Fruit fly (Drosophila melanogaster) whole organism, adult: ENCODE results near the gene CG17929.

Source experiments
- CG11617 ChIP-seq: fragments of 200-800 bp; sonication (Bioruptor generic); optimal IDR thresholded peaks from 2 replicates; lab custom pipeline; 2017; ENCODE audit warnings: mild to moderate bottlenecking, missing biosample characterization, missing genetic modification reagents, missing genetic modification characterization
- CG12768 ChIP-seq: fragments of 200-800 bp; sonication (Bioruptor generic); optimal IDR thresholded peaks from 2 replicates; lab custom pipeline; 2017; ENCODE audit warnings: missing biosample characterization, missing genetic modification characterization, mild to moderate bottlenecking, moderate library complexity, missing genetic modification reagents
- CG14711 ChIP-seq: fragments of 200-800 bp; sonication (Bioruptor generic); optimal IDR thresholded peaks from 2 replicates; lab custom pipeline; 2018; ENCODE audit warnings: missing biosample characterization, mild to moderate bottlenecking, missing genetic modification characterization, moderate library complexity
- CG1620 ChIP-seq: fragments of 200-800 bp; sonication (Bioruptor generic); optimal IDR thresholded peaks from 2 replicates; lab custom pipeline; 2016; ENCODE audit warnings: missing biosample characterization, missing genetic modification characterization
- CG33017 ChIP-seq: fragments of 200-800 bp; sonication (Bioruptor generic); optimal IDR thresholded peaks from 2 replicates; lab custom pipeline; 2018; ENCODE audit warnings: missing biosample characterization, mild to moderate bottlenecking, missing genetic modification characterization, moderate library complexity
- CG5204 ChIP-seq: fragments of 200-800 bp; sonication (Bioruptor generic); optimal IDR thresholded peaks from 2 replicates; lab custom pipeline; 2016; ENCODE audit warnings: missing biosample characterization, missing genetic modification characterization
- CG7045 ChIP-seq: fragments of 200-800 bp; sonication (Bioruptor generic); optimal IDR thresholded peaks from 2 replicates; lab custom pipeline; 2017; ENCODE audit warnings: missing biosample characterization, mild to moderate bottlenecking, missing genetic modification characterization
- CG7101 ChIP-seq: fragments of 200-800 bp; sonication (Bioruptor generic); optimal IDR thresholded peaks from 2 replicates; lab custom pipeline; 2018; ENCODE audit warnings: missing biosample characterization, mild to moderate bottlenecking, missing genetic modification characterization, moderate library complexity
- Clk ChIP-seq: fragments of 200-800 bp; sonication (Bioruptor generic); optimal IDR thresholded peaks from 2 replicates; lab custom pipeline; 2017; ENCODE audit warnings: missing biosample characterization, missing genetic modification characterization
- Crg-1 ChIP-seq: fragments of 200-800 bp; sonication (Bioruptor generic); optimal IDR thresholded peaks from 2 replicates; lab custom pipeline; 2016; ENCODE audit warnings: missing biosample characterization, missing genetic modification characterization
- Hr96 ChIP-seq: fragments of 200-800 bp; sonication (Bioruptor generic); optimal IDR thresholded peaks from 2 replicates; lab custom pipeline; 2016; ENCODE audit warnings: missing biosample characterization, missing genetic modification characterization
- Mnt ChIP-seq: fragments of 200-800 bp; sonication (Bioruptor generic); optimal IDR thresholded peaks from 2 replicates; lab custom pipeline; 2016; ENCODE audit warnings: missing biosample characterization, mild to moderate bottlenecking, missing genetic modification characterization
- bab1 ChIP-seq: fragments of 200-800 bp; sonication (Bioruptor generic); optimal IDR thresholded peaks from 3 replicates; lab custom pipeline; 2019; ENCODE audit warnings: missing biosample characterization, mild to moderate bottlenecking, missing genetic modification characterization, moderate library complexity
- cic ChIP-seq: fragments of 200-800 bp; sonication (Bioruptor generic); optimal IDR thresholded peaks from 2 replicates; lab custom pipeline; 2017; ENCODE audit warnings: missing biosample characterization, mild to moderate bottlenecking, missing genetic modification characterization, moderate library complexity
- cnc ChIP-seq, 2 experiments: fragments of >200 bp; optimal IDR thresholded peaks; 2 replicates each; lab custom pipeline; 2017
- kay ChIP-seq: fragments of 200-800 bp; sonication (Bioruptor generic); peaks from one replicate; lab custom pipeline; 2016; ENCODE audit warnings: missing biosample characterization, missing genetic modification characterization, borderline replicate concordance
- ovo ChIP-seq: fragments of 200-800 bp; sonication (Bioruptor generic); optimal IDR thresholded peaks from 2 replicates; lab custom pipeline; 2016; ENCODE audit warnings: missing biosample characterization, missing genetic modification characterization
- pad ChIP-seq: fragments of 200-800 bp; sonication (Bioruptor generic); optimal IDR thresholded peaks from 3 replicates; lab custom pipeline; 2017; ENCODE audit warnings: missing biosample characterization, missing genetic modification characterization, mild to moderate bottlenecking, moderate library complexity, missing genetic modification reagents
- tj ChIP-seq: fragments of 200-800 bp; sonication (Bioruptor generic); optimal IDR thresholded peaks from 3 replicates; lab custom pipeline; 2017; ENCODE audit warnings: missing biosample characterization, mild to moderate bottlenecking, missing genetic modification characterization, moderate library complexity
- toe ChIP-seq: fragments of 200-800 bp; sonication (Bioruptor generic); optimal IDR thresholded peaks from 2 replicates; lab custom pipeline; 2016; ENCODE audit warnings: missing biosample characterization, missing genetic modification characterization

Gene CG17929

DNA sequence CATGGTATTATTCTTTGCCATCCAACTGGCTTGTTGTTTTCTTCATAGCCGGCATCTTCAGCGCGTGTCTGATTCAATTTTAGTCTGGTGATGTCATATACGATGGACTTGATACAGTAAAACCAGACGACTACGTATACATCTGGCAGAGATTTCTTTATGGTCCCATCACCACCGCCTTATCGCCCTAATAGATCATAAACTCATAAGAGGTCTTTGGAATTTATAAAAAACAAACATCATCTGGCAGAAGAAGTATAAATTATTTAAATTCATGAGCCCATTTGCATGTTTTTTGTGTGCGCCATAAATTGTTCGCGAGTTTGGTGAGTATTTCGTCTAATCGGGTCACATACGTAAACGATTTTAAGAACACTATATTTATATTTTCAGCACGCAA lies 23.0 kb downstream of the CG17929 start:
- TF ChIP-seq cnc (optimal IDR thresholded peaks at IDR 0.05; lab: Kevin White, UChicago) (no peak), pad (no peak), CG11617 (GFP tag; lab: Kevin White, UChicago) (no peak), CG5204 (GFP tag; lab: Kevin White, UChicago) (no peak), Clk (no peak), Hr96 (no peak)

DNA sequence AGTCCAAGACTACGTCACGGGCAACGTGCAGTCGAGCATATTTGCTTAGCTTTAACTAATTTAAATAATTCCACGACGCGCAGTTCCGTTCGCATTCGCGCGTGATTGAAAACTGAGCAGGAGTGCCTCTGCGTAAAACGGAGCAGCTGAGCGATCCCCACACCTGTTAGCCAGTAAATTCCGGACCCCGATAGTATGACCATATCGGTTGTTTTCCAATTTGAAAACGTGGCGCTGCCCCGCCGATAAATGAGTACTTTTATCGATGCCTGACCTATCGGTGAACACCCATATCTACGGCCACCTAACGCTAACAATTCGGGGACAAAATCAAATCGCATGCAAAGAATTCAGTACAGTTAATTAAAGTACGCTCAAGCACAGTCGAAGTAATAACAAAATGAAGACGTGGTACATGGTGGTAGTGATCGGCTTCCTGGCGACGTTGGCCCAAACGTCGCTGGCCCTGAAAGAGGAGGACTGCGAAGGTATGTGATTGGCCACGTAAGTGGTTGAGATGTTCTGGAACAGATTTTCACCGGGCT lies 23.9 kb downstream of the CG17929 start, which contains the start of the genes CG14879 and Manf:
TSS of gene CG14879 (minus strand) at position 116 of the 545 bp plus-strand sequence.
TSS of gene Manf (plus strand) at position 294 of the 545 bp plus-strand sequence.
- TF ChIP-seq tj (GFP tag; lab: Kevin White, UChicago): peak; percentile 65
- TF ChIP-seq CG12768 (GFP tag; lab: Kevin White, UChicago): no peak
- TF ChIP-seq CG33017 (tag; lab: Kevin White, UChicago): no peak
- TF ChIP-seq toe (GFP tag; lab: Kevin White, UChicago): no peak
- TF ChIP-seq CG11617 (GFP tag; lab: Kevin White, UChicago): no peak
- no peak for TF ChIP-seq Hr96
- no peak for TF ChIP-seq CG7045 (GFP tag; lab: Kevin White, UChicago)
- TF ChIP-seq bab1: peak; percentile 65
- TF ChIP-seq cnc (optimal IDR thresholded peaks at IDR 0.05; lab: Kevin White, UChicago): no peak
- no peak for TF ChIP-seq Clk
- TF ChIP-seq Crg-1 (GFP tag; lab: Kevin White, UChicago): no peak
- TF ChIP-seq pad: peak; percentile 13
- peak; percentile 63 for TF ChIP-seq Mnt (GFP tag; lab: Kevin White, UChicago)
- TF ChIP-seq CG5204 (GFP tag; lab: Kevin White, UChicago): no peak
- peak; percentile 19 for TF ChIP-seq CG7101 (tag; lab: Kevin White, UChicago)
- TF ChIP-seq cic (GFP tag; lab: Kevin White, UChicago): peak; percentile 43

DNA sequence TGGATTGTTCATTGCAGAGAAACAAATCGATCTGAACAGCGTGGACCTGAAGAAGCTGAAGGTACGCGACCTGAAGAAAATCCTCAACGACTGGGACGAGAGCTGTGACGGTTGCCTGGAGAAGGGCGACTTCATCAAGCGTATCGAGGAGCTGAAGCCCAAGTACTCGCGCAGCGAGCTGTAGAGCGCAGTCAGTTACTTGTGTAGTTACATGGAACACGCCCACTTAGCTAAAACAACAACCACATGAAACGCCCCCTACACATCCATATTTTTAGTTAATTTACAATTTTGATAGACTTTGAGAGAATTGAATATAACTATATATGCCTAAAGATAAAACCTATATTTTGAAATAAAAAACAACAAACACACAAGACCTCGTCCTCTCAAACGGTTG lies 25.1 kb downstream of the CG17929 start:
- no peak for TF ChIP-seq bab1
- no peak for TF ChIP-seq toe (GFP tag; lab: Kevin White, UChicago)
- no peak for TF ChIP-seq cnc (optimal IDR thresholded peaks at IDR 0.05; lab: Kevin White, UChicago)
- TF ChIP-seq Crg-1 (GFP tag; lab: Kevin White, UChicago): no peak
- no peak for TF ChIP-seq Hr96
- no peak for TF ChIP-seq CG11617 (GFP tag; lab: Kevin White, UChicago)
- TF ChIP-seq CG14711 (tag; lab: Kevin White, UChicago): no peak
- no peak for TF ChIP-seq Mnt (GFP tag; lab: Kevin White, UChicago)
- TF ChIP-seq tj (GFP tag; lab: Kevin White, UChicago): no peak
- no peak for TF ChIP-seq ovo
- no peak for TF ChIP-seq CG5204 (GFP tag; lab: Kevin White, UChicago)
- TF ChIP-seq CG7101 (tag; lab: Kevin White, UChicago): no peak
- no peak for TF ChIP-seq Clk
- TF ChIP-seq kay (GFP tag; lab: Kevin White, UChicago): no peak
- no peak for TF ChIP-seq pad
- TF ChIP-seq CG12768 (GFP tag; lab: Kevin White, UChicago): no peak
- no peak for TF ChIP-seq CG1620 (GFP tag; lab: Kevin White, UChicago)
- TF ChIP-seq CG7045 (GFP tag; lab: Kevin White, UChicago): no peak
- TF ChIP-seq CG33017 (tag; lab: Kevin White, UChicago): no peak
- no peak for TF ChIP-seq cic (GFP tag; lab: Kevin White, UChicago)

DNA sequence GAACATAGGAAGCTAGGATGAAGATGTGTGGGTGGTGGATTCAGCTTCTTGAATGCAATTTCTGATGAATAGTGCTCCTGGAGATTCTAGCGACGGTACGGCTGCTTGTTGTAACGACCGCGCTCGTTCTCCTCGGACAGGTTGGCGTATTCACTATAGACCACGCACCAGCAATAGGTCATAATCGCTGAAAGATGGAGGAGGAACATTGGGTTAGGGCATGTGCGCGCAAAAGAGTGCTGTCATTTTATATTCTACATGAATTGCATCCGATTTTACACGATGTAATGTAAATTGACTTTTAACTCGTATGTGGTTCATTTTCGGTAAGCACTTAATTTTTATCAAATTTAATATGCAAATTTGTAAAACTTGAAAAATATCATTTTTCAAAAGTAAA lies 25.8 kb downstream of the CG17929 start:
- TF ChIP-seq CG33017 (tag; lab: Kevin White, UChicago) (no peak), pad (peak; percentile 20)

DNA sequence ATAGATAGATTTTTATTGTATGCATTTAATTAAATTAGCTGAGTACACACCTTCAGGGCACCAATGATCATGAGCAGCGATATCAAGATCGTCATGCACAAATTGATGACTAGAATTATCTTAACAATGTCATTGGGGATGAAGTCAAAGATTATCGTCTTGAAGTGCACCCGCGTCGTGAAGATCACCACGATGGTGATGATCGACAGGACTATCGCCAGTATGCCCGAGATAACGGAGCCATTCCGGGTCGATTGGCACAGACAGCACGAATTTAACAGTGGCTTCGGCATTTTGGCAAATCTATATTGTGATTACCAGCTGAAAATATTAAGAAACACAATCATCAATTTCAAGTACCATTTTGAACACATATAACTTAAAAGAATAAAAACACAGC lies 26.7 kb downstream of the CG17929 start:
- no peak for TF ChIP-seq CG5204 (GFP tag; lab: Kevin White, UChicago)
- TF ChIP-seq Crg-1 (GFP tag; lab: Kevin White, UChicago): no peak
- TF ChIP-seq CG14711 (tag; lab: Kevin White, UChicago): no peak
- TF ChIP-seq Mnt (GFP tag; lab: Kevin White, UChicago): no peak
- no peak for TF ChIP-seq tj (GFP tag; lab: Kevin White, UChicago)
- no peak for TF ChIP-seq cic (GFP tag; lab: Kevin White, UChicago)
- no peak for TF ChIP-seq kay (GFP tag; lab: Kevin White, UChicago)
- no peak for TF ChIP-seq toe (GFP tag; lab: Kevin White, UChicago)
- TF ChIP-seq CG11617 (GFP tag; lab: Kevin White, UChicago): no peak
- no peak for TF ChIP-seq Clk
- TF ChIP-seq ovo: no peak
- TF ChIP-seq CG7101 (tag; lab: Kevin White, UChicago): no peak
- TF ChIP-seq CG1620 (GFP tag; lab: Kevin White, UChicago): no peak
- TF ChIP-seq Hr96: no peak
- TF ChIP-seq CG7045 (GFP tag; lab: Kevin White, UChicago): no peak
- TF ChIP-seq pad: no peak

DNA sequence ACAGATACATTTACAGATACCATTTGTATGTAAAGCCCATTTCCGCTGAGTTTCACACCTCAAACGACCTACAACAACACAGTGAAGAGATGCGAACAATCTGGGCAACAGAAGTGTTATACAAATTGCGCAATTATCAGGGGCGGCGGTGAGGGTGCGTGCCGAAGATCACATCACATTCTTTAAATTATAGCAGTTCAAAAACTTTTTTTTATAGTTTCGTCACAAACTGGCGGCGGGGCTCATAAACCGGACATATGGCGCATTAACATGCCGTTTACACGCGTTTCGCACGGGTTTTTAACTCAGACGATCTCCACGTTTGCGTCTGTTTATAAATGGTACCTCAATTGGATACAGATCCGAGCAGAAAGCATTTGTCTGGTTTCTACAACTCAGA lies 27.9 kb downstream of the CG17929 start:
- no peak for TF ChIP-seq tj (GFP tag; lab: Kevin White, UChicago)
- no peak for TF ChIP-seq CG33017 (tag; lab: Kevin White, UChicago)
- no peak for TF ChIP-seq pad
- TF ChIP-seq bab1: no peak
- TF ChIP-seq Crg-1 (GFP tag; lab: Kevin White, UChicago): no peak
- no peak for TF ChIP-seq CG11617 (GFP tag; lab: Kevin White, UChicago)
- no peak for TF ChIP-seq cnc (optimal IDR thresholded peaks at IDR 0.05; lab: Kevin White, UChicago)
- no peak for TF ChIP-seq CG5204 (GFP tag; lab: Kevin White, UChicago)
- no peak for TF ChIP-seq CG12768 (GFP tag; lab: Kevin White, UChicago)
- TF ChIP-seq CG7101 (tag; lab: Kevin White, UChicago): no peak
- TF ChIP-seq CG1620 (GFP tag; lab: Kevin White, UChicago): no peak
- TF ChIP-seq cic (GFP tag; lab: Kevin White, UChicago): no peak
- no peak for TF ChIP-seq Mnt (GFP tag; lab: Kevin White, UChicago)
- no peak for TF ChIP-seq CG14711 (tag; lab: Kevin White, UChicago)
- TF ChIP-seq Clk: no peak
- no peak for TF ChIP-seq CG7045 (GFP tag; lab: Kevin White, UChicago)
